Fruit fly (Drosophila melanogaster): ENCODE measurements around the gene CG10602.

CG10602 gene

DNA sequence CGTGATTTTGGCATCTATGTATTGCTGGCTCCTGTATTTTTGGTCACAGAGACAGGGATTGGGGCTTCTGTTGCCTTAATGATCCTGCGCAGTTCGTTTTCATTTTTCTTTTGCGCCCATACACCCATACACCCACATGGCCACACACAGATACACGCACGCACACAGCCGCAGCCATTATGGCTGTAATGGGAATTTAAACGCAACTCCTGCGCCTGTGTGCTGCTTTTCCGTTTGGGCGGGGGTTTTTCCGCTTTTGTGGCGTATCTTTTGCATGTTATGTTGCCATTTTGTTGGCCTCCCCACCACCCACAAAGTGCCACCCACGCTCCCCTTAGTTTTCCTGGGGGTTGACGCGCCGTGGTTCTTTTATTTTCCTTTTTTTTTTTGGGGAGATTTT, 8.8 kb upstream of the CG10602 start:
- no peak for TF ChIP-seq cyc (GFP tag; optimal IDR thresholded peaks at IDR 0.05)
- no peak for TF ChIP-seq salr (GFP tag; optimal IDR thresholded peaks at IDR 0.05)
- no peak for TF ChIP-seq CG6808 (GFP tag; optimal IDR thresholded peaks at IDR 0.05)
- no peak for TF ChIP-seq Blimp-1 (GFP tag; optimal IDR thresholded peaks at IDR 0.05)
- no peak for TF ChIP-seq ss (GFP tag; optimal IDR thresholded peaks at IDR 0.05)
- no peak for TF ChIP-seq Smox (GFP tag; optimal IDR thresholded peaks at IDR 0.05)

DNA sequence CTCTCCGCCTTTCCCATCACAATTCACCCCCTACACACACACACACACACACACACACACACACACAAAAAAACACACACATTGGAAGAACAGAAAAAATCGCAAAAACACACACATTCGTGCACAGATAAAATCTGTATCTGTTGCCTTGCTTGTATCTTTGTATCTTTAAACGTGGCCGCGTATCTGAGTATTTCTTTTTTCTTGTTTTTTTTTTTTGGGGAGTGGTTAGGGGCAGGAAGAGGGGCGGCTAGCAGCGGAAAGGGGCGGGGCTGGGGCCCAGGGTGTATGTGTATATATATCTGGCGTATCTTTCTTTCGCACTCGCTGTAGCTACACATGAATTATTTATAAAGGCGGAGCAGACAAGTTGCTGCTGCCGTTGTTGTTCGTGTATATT, 7.5 kb upstream of the CG10602 start:
- TF ChIP-seq dac (GFP tag; optimal IDR thresholded peaks at IDR 0.05), result no peak
- TF ChIP-seq Hr4 (GFP tag; optimal IDR thresholded peaks at IDR 0.05), result no peak
- TF ChIP-seq acj6 (GFP tag; optimal IDR thresholded peaks at IDR 0.05), result no peak
- TF ChIP-seq net (GFP tag; optimal IDR thresholded peaks at IDR 0.05), result peak; percentile 62
- peak; percentile 51; the same call in 1 of the 3 replicates for TF ChIP-seq CG6163 (GFP tag; IDR thresholded peaks at IDR 0.05)
- TF ChIP-seq fkh (GFP tag; optimal IDR thresholded peaks at IDR 0.05), result no peak
- no peak for TF ChIP-seq CG8632 (GFP tag; optimal IDR thresholded peaks at IDR 0.05)
- TF ChIP-seq fd85E (GFP tag; optimal IDR thresholded peaks at IDR 0.05), result no peak
- TF ChIP-seq Lpt (GFP tag; optimal IDR thresholded peaks at IDR 0.05), result no peak
- TF ChIP-seq Eip75B (GFP tag; optimal IDR thresholded peaks at IDR 0.05), result no peak
- peak; percentile 52 for TF ChIP-seq CG34406 (GFP tag; optimal IDR thresholded peaks at IDR 0.05)
- TF ChIP-seq CG6792 (GFP tag; optimal IDR thresholded peaks at IDR 0.05), result no peak
- no peak for TF ChIP-seq CG11294 (GFP tag; IDR thresholded peaks at IDR 0.05)
- peak; percentile 45 to 58 for TF ChIP-seq ss (GFP tag; optimal IDR thresholded peaks at IDR 0.05)
- 0 out of 3 replicates have a peak, but pooled peaks have one; percentile 14 for TF ChIP-seq CG8119 (GFP tag; IDR thresholded peaks at IDR 0.05)
- TF ChIP-seq eg (GFP tag; IDR thresholded peaks at IDR 0.05), result no peak
- peak; percentile 32 to 51 for TF ChIP-seq salr (GFP tag; optimal IDR thresholded peaks at IDR 0.05)
- TF ChIP-seq CG3032 (tag; optimal IDR thresholded peaks at IDR 0.05), result no peak
- no peak for TF ChIP-seq Eip93F (GFP tag; optimal IDR thresholded peaks at IDR 0.05)
- no peak for TF ChIP-seq CG16779 (tag; optimal IDR thresholded peaks at IDR 0.05)
- TF ChIP-seq vri (GFP tag; optimal IDR thresholded peaks at IDR 0.05), result no peak
- TF ChIP-seq fd59A (GFP tag; optimal IDR thresholded peaks at IDR 0.05), result peak; percentile 42
- no peak for TF ChIP-seq Eip78C (GFP tag)
- TF ChIP-seq svp (GFP tag), result no peak
- no peak for TF ChIP-seq Sox102F (GFP tag; optimal IDR thresholded peaks at IDR 0.05)
- no peak for TF ChIP-seq CG9139 (GFP tag; optimal IDR thresholded peaks at IDR 0.05)
- no peak for TF ChIP-seq Sox15 (GFP tag; optimal IDR thresholded peaks at IDR 0.05)
- TF ChIP-seq Hr38 (GFP tag; optimal IDR thresholded peaks at IDR 0.05), result no peak
- no peak for TF ChIP-seq spab (GFP tag; optimal IDR thresholded peaks at IDR 0.05)
- TF ChIP-seq CG15336 (GFP tag; IDR thresholded peaks at IDR 0.05), result no peak
- TF ChIP-seq CG10669 (GFP tag; optimal IDR thresholded peaks at IDR 0.05), result no peak
- no peak for TF ChIP-seq CG3919 (GFP tag; optimal IDR thresholded peaks at IDR 0.05)
- no peak for TF ChIP-seq Hr39 (GFP tag; optimal IDR thresholded peaks at IDR 0.05)
- TF ChIP-seq CG11902 (GFP tag; optimal IDR thresholded peaks at IDR 0.05), result no peak
- TF ChIP-seq OdsH (GFP tag; optimal IDR thresholded peaks at IDR 0.05), result peak; percentile 34
- peak; percentile 62 for TF ChIP-seq achi (GFP tag; optimal IDR thresholded peaks at IDR 0.05)
- no peak for TF ChIP-seq CG10631 (GFP tag; optimal IDR thresholded peaks at IDR 0.05)
- peak; percentile 12 for TF ChIP-seq dsx (GFP tag; optimal IDR thresholded peaks at IDR 0.05; ENCODE audit: poor library complexity, severe bottlenecking)
- TF ChIP-seq esn (GFP tag; optimal IDR thresholded peaks at IDR 0.05), result no peak
- TF ChIP-seq CG31627 (GFP tag; optimal IDR thresholded peaks at IDR 0.05), result no peak
- no peak for TF ChIP-seq CG6854 (GFP tag; optimal IDR thresholded peaks at IDR 0.05)
- TF ChIP-seq topi (GFP tag; optimal IDR thresholded peaks at IDR 0.05), result no peak
- no peak for TF ChIP-seq CG6276 (GFP tag; optimal IDR thresholded peaks at IDR 0.05)
- peak; percentile 41 for TF ChIP-seq CG1621 (tag; optimal IDR thresholded peaks at IDR 0.05)
- peak; percentile 1 for TF ChIP-seq CG6808 (GFP tag; optimal IDR thresholded peaks at IDR 0.05)
- TF ChIP-seq CG8319 (GFP tag; optimal IDR thresholded peaks at IDR 0.05), result no peak
- no peak for TF ChIP-seq CG11762 (GFP tag; optimal IDR thresholded peaks at IDR 0.05; ENCODE audit: insufficient read depth)
- no peak for TF ChIP-seq CG4318 (GFP tag; optimal IDR thresholded peaks at IDR 0.05)
